Fruit fly (Drosophila melanogaster) whole organism, embryonic: ENCODE measurements around the gene Crz.

ENCODE experiments used
- CG10267 ChIP-seq: fragments of 200-800 bp; sonication (Bioruptor generic); optimal IDR thresholded peaks from 2 replicates; lab custom pipeline; 2018; ENCODE audit warnings: missing biosample characterization, mild to moderate bottlenecking, missing genetic modification characterization, moderate library complexity
- CG10431 ChIP-seq: fragments of 200-800 bp; sonication (Bioruptor generic); optimal IDR thresholded peaks from 3 replicates; lab custom pipeline; 2018; ENCODE audit warnings: missing biosample characterization, mild to moderate bottlenecking, missing genetic modification characterization
- CG12071 ChIP-seq: fragments of 200-800 bp; sonication (Bioruptor generic); optimal IDR thresholded peaks from 3 replicates; lab custom pipeline; 2018; ENCODE audit warnings: missing biosample characterization, mild to moderate bottlenecking, missing genetic modification characterization
- CG12219 ChIP-seq: fragments of 200-800 bp; sonication (Bioruptor generic); optimal IDR thresholded peaks from 3 replicates; lab custom pipeline; 2018; ENCODE audit warnings: missing biosample characterization, mild to moderate bottlenecking, missing genetic modification characterization
- CG12769 ChIP-seq: fragments of 200-800 bp; sonication (Bioruptor generic); optimal IDR thresholded peaks from 2 replicates; lab custom pipeline; 2019; ENCODE audit warnings: missing biosample characterization, mild to moderate bottlenecking, missing genetic modification characterization, moderate library complexity
- CG14050 ChIP-seq: fragments of 200-800 bp; sonication (Bioruptor generic); IDR thresholded peaks from 3 replicates; pipeline ENCODE4 v1.3.6; 2022; ENCODE audit warnings: missing biosample characterization, missing genetic modification characterization
- CG15601 ChIP-seq: fragments of 200-800 bp; sonication (Bioruptor generic); optimal IDR thresholded peaks from 3 replicates; lab custom pipeline; 2019; ENCODE audit warnings: missing biosample characterization, mild to moderate bottlenecking, missing genetic modification characterization, moderate library complexity
- CG15696 ChIP-seq: fragments of 200-800 bp; sonication (Bioruptor generic); optimal IDR thresholded peaks from 2 replicates; lab custom pipeline; 2019; ENCODE audit warnings: missing biosample characterization, mild to moderate bottlenecking, missing genetic modification characterization, moderate library complexity
- CG17385 ChIP-seq: fragments of 200-800 bp; sonication (Bioruptor generic); optimal IDR thresholded peaks from 3 replicates; lab custom pipeline; 2018; ENCODE audit warnings: missing biosample characterization, mild to moderate bottlenecking, missing genetic modification characterization
- CG17802 ChIP-seq: fragments of 200-800 bp; sonication (Bioruptor generic); optimal IDR thresholded peaks from 2 replicates; lab custom pipeline; 2018; ENCODE audit warnings: missing biosample characterization, mild to moderate bottlenecking, missing genetic modification characterization, moderate library complexity
- CG18619 ChIP-seq: fragments of 200-800 bp; sonication (Bioruptor generic); optimal IDR thresholded peaks from 3 replicates; lab custom pipeline; 2017; ENCODE audit warnings: missing biosample characterization, mild to moderate bottlenecking, missing genetic modification characterization
- CG2889 ChIP-seq: fragments of 200-800 bp; sonication (Bioruptor generic); IDR thresholded peaks from 3 replicates; pipeline ENCODE4 v1.3.6; 2022; ENCODE audit warnings: missing biosample characterization, missing genetic modification characterization
- CG31388 ChIP-seq: fragments of 200-800 bp; sonication (Bioruptor generic); optimal IDR thresholded peaks from 2 replicates; lab custom pipeline; 2016; ENCODE audit warnings: missing biosample characterization, missing genetic modification characterization
- CG31441 ChIP-seq: fragments of 200-800 bp; sonication (Bioruptor generic); IDR thresholded peaks from 2 replicates; pipeline ENCODE4 v1.3.6; 2022; ENCODE audit warnings: missing biosample characterization, missing genetic modification characterization
- CG3281 ChIP-seq: fragments of 200-800 bp; sonication (Bioruptor generic); optimal IDR thresholded peaks from 3 replicates; lab custom pipeline; 2017; ENCODE audit warnings: missing biosample characterization, mild to moderate bottlenecking, missing genetic modification characterization
- CG33557 ChIP-seq: fragments of 200-800 bp; sonication (Bioruptor generic); optimal IDR thresholded peaks from 2 replicates; lab custom pipeline; 2019; ENCODE audit warnings: missing biosample characterization, mild to moderate bottlenecking, missing genetic modification characterization, moderate library complexity
- CG4617 ChIP-seq: fragments of 200-800 bp; sonication (Bioruptor generic); optimal IDR thresholded peaks from 3 replicates; lab custom pipeline; 2016; ENCODE audit warnings: missing biosample characterization, missing genetic modification characterization, borderline replicate concordance
- CG8281 ChIP-seq: fragments of 200-800 bp; sonication (Bioruptor generic); optimal IDR thresholded peaks from 2 replicates; lab custom pipeline; 2018; ENCODE audit warnings: missing biosample characterization, mild to moderate bottlenecking, missing genetic modification characterization, moderate library complexity
- CG8359 ChIP-seq: fragments of 200-800 bp; sonication (Bioruptor generic); optimal IDR thresholded peaks from 2 replicates; lab custom pipeline; 2017; ENCODE audit warnings: missing biosample characterization, mild to moderate bottlenecking, missing genetic modification characterization, borderline replicate concordance
- CG8924 ChIP-seq: fragments of 200-800 bp; optimal IDR thresholded peaks from 3 replicates; lab custom pipeline; 2019; ENCODE audit warnings: missing biosample characterization, mild to moderate bottlenecking, missing genetic modification characterization, moderate library complexity
- Chrac-16 ChIP-seq: fragments of 200-800 bp; sonication (Bioruptor generic); optimal IDR thresholded peaks from 3 replicates; lab custom pipeline; 2016; ENCODE audit warnings: missing biosample characterization, missing genetic modification characterization
- CrebB ChIP-seq: fragments of 200-800 bp; sonication (Bioruptor generic); optimal IDR thresholded peaks from 3 replicates; lab custom pipeline; 2018; ENCODE audit warnings: missing biosample characterization, mild to moderate bottlenecking, missing genetic modification characterization
- E2f1 ChIP-seq: fragments of 200-800 bp; sonication (Bioruptor generic); IDR thresholded peaks from 2 replicates; pipeline ENCODE4 v1.3.6; 2022; ENCODE audit warnings: missing biosample characterization, missing genetic modification characterization
- Ets65A ChIP-seq: fragments of 200-800 bp; sonication (Bioruptor generic); peaks from one replicate; lab custom pipeline; 2016; ENCODE audit warnings: missing biosample characterization, missing genetic modification characterization
- Hr39 ChIP-seq: fragments of >200 bp; optimal IDR thresholded peaks from 2 replicates; lab custom pipeline; 2017
- Hr78 ChIP-seq, 2 experiments: fragments of 200-800 bp in 1 of 2; fragments of >200 bp in 1 of 2; sonication (Bioruptor generic) in 1 of 2; optimal IDR thresholded peaks; 2 replicates each; lab custom pipeline; 2017 to 2019; ENCODE audit warnings: missing biosample characterization in 2 of 2, missing genetic modification characterization in 2 of 2, mild to moderate bottlenecking in 1 of 2, moderate library complexity in 1 of 2
- Jarid2 ChIP-seq: fragments of 200-800 bp; sonication (Bioruptor generic); optimal IDR thresholded peaks from 3 replicates; lab custom pipeline; 2017; ENCODE audit warnings: mild to moderate bottlenecking, missing biosample characterization, missing genetic modification reagents, missing genetic modification characterization
- Lhr ChIP-seq: fragments of 200-800 bp; sonication (Bioruptor generic); optimal IDR thresholded peaks from 3 replicates; lab custom pipeline; 2017; ENCODE audit warnings: mild to moderate bottlenecking, missing biosample characterization, missing genetic modification reagents, missing genetic modification characterization
- MTF-1 ChIP-seq: fragments of 200-800 bp; sonication (Bioruptor generic); optimal IDR thresholded peaks from 2 replicates; lab custom pipeline; 2018; ENCODE audit warnings: missing biosample characterization, mild to moderate bottlenecking, missing genetic modification characterization, borderline replicate concordance
- NC2β ChIP-seq: fragments of 200-800 bp; sonication (Bioruptor generic); optimal IDR thresholded peaks from 2 replicates; lab custom pipeline; 2016; ENCODE audit warnings: missing biosample characterization, missing genetic modification characterization
- Sox100B ChIP-seq: fragments of 200-800 bp; sonication (Bioruptor generic); optimal IDR thresholded peaks from 3 replicates; lab custom pipeline; 2018; ENCODE audit warnings: missing biosample characterization, mild to moderate bottlenecking, missing genetic modification characterization
- Spps ChIP-seq: fragments of 200-800 bp; sonication (Bioruptor generic); optimal IDR thresholded peaks from 2 replicates; lab custom pipeline; 2018; ENCODE audit warnings: missing biosample characterization, mild to moderate bottlenecking, missing genetic modification characterization
- abd-A ChIP-seq: fragments of 200-800 bp; sonication (Bioruptor generic); optimal IDR thresholded peaks from 3 replicates; lab custom pipeline; 2019; ENCODE audit warnings: missing biosample characterization, mild to moderate bottlenecking, missing genetic modification characterization, moderate library complexity
- al ChIP-seq: fragments of 200-800 bp; sonication (Bioruptor generic); IDR thresholded peaks from 2 replicates; pipeline ENCODE4 v1.3.6; 2022; ENCODE audit warnings: missing biosample characterization, missing genetic modification characterization
- bbx ChIP-seq: fragments of 200-800 bp; sonication (Bioruptor generic); IDR thresholded peaks from 2 replicates; pipeline ENCODE4 v1.3.6; 2022; ENCODE audit warnings: missing biosample characterization, missing genetic modification characterization; ENCODE audit not compliant: partially characterized antibody
- chm ChIP-seq: fragments of 200-800 bp; sonication (Bioruptor generic); IDR thresholded peaks from 2 replicates; pipeline ENCODE4 v1.3.6; 2022; ENCODE audit warnings: missing biosample characterization, missing genetic modification characterization
- crol ChIP-seq: fragments of 200-800 bp; sonication (Bioruptor generic); IDR thresholded peaks from 2 replicates; pipeline ENCODE4 v1.3.6; 2022; ENCODE audit warnings: missing biosample characterization, missing genetic modification characterization
- ewg ChIP-seq: fragments of 200-800 bp; sonication (Bioruptor generic); optimal IDR thresholded peaks from 3 replicates; lab custom pipeline; 2017; ENCODE audit warnings: mild to moderate bottlenecking, missing biosample characterization, missing genetic modification reagents, missing genetic modification characterization
- exex ChIP-seq: fragments of 200-800 bp; sonication (Bioruptor generic); optimal IDR thresholded peaks from 4 replicates; lab custom pipeline; 2018; ENCODE audit warnings: missing biosample characterization, mild to moderate bottlenecking, missing genetic modification characterization, moderate library complexity
- grn ChIP-seq: fragments of 200-800 bp; sonication (Bioruptor generic); optimal IDR thresholded peaks from 3 replicates; lab custom pipeline; 2017; ENCODE audit warnings: missing biosample characterization, missing genetic modification characterization
- kah ChIP-seq: fragments of 200-800 bp; sonication (Bioruptor generic); optimal IDR thresholded peaks from 2 replicates; lab custom pipeline; 2018; ENCODE audit warnings: missing biosample characterization, mild to moderate bottlenecking, missing genetic modification characterization
- kni ChIP-seq: fragments of 200-800 bp; sonication (Bioruptor generic); optimal IDR thresholded peaks from 3 replicates; lab custom pipeline; 2017; ENCODE audit warnings: mild to moderate bottlenecking, missing biosample characterization, missing genetic modification reagents, missing genetic modification characterization
- odd ChIP-seq: fragments of 200-800 bp; sonication (Bioruptor generic); optimal IDR thresholded peaks from 2 replicates; lab custom pipeline; 2017; ENCODE audit warnings: missing biosample characterization, mild to moderate bottlenecking, missing genetic modification characterization
- pfk ChIP-seq: fragments of 200-800 bp; sonication (Bioruptor generic); optimal IDR thresholded peaks from 2 replicates; lab custom pipeline; 2018; ENCODE audit warnings: missing biosample characterization, mild to moderate bottlenecking, missing genetic modification characterization, moderate library complexity
- sna ChIP-seq: fragments of 200-800 bp; sonication (Bioruptor generic); IDR thresholded peaks from 2 replicates; pipeline ENCODE4 v1.3.6; 2022; ENCODE audit warnings: missing biosample characterization, missing genetic modification characterization; ENCODE audit not compliant: partially characterized antibody
- sqz ChIP-seq: fragments of 200-800 bp; sonication (Bioruptor generic); optimal IDR thresholded peaks from 3 replicates; lab custom pipeline; 2018; ENCODE audit warnings: missing biosample characterization, mild to moderate bottlenecking, missing genetic modification characterization

Gene Crz

dm6 chr3R:14298078-14298896, 16.4 kb upstream of the Crz start (continued):
- TF ChIP-seq CG17802 (tag; lab: Kevin White, UChicago), result no peak
- TF ChIP-seq bbx (GFP tag; lab: Robert Waterston, UW), result 0 out of 2 replicates have a peak, but pooled peaks have one; percentile 22
- no peak for TF ChIP-seq al (GFP tag; lab: Robert Waterston, UW)
- peak; percentile 2 for TF ChIP-seq CG12769
- peak; percentile 17 for TF ChIP-seq CG10267
- TF ChIP-seq sna (GFP tag; lab: Robert Waterston, UW), result 0 out of 2 replicates have a peak, but pooled peaks have one; percentile 27
- peak; percentile 82 for TF ChIP-seq CG4617 (GFP tag; lab: Kevin White, UChicago)
- TF ChIP-seq Hr39 (lab: Kevin White, UChicago), result no peak
- no peak for TF ChIP-seq E2f1 (GFP tag; lab: Robert Waterston, UW)
- no peak for TF ChIP-seq CG18619 (GFP tag; lab: Kevin White, UChicago)
- no peak for TF ChIP-seq grn

dm6 chr3R:14299891-14300290, 14.8 kb upstream of the Crz start:
- TF ChIP-seq CG8281 (tag; lab: Kevin White, UChicago) (peak; percentile 44), CG2889 (0 out of 3 replicates have a peak, but pooled peaks have one; percentile 9), Chrac-16 (GFP tag; lab: Kevin White, UChicago) (no peak), Hr78 (GFP tag; optimal IDR thresholded peaks at IDR 0.05; lab: Kevin White, UChicago) (peak in 1 of 2 experiments; percentile 49), sqz (GFP tag; lab: Kevin White, UChicago) (peak; percentile 60), Jarid2 (peak; percentile 27), abd-A (no peak), CG14050 (GFP tag; lab: Robert Waterston, UW) (no peak), NC2β (GFP tag; lab: Kevin White, UChicago) (peak; percentile 30), Sox100B (GFP tag; lab: Kevin White, UChicago) (peak; percentile 65), chm (GFP tag; lab: Robert Waterston, UW) (peak; percentile 43; the same call in 1 of the 2 replicates), kah (GFP tag; lab: Kevin White, UChicago) (peak; percentile 14), CG12071 (peak; percentile 80), crol (GFP tag; lab: Robert Waterston, UW) (no peak), Spps (tag; lab: Kevin White, UChicago) (peak; percentile 31), CG31388 (no peak), MTF-1 (GFP tag; lab: Kevin White, UChicago) (peak; percentile 57), CG33557 (GFP tag; lab: Kevin White, UChicago) (peak; percentile 21), CG12219 (GFP tag; lab: Kevin White, UChicago) (peak; percentile 37), CG15696 (peak; percentile 37), CG31441 (0 out of 2 replicates have a peak, but pooled peaks have one; percentile 26), kni (GFP tag; lab: Kevin White, UChicago) (peak; percentile 87), Ets65A (GFP tag; lab: Kevin White, UChicago) (no peak), Lhr (no peak), CG15601 (tag; lab: Kevin White, UChicago) (peak; percentile 43), CG17385 (GFP tag; lab: Kevin White, UChicago) (peak; percentile 26), CrebB (peak; percentile 16), pfk (no peak), CG10431 (GFP tag; lab: Kevin White, UChicago) (peak; percentile 47), CG8924 (tag; lab: Kevin White, UChicago) (peak; percentile 9), ewg (GFP tag; lab: Kevin White, UChicago) (peak; percentile 17), CG3281 (GFP tag; lab: Kevin White, UChicago) (peak; percentile 13), odd (GFP tag; lab: Kevin White, UChicago) (peak; percentile 50), CG12769 (no peak), CG8359 (GFP tag; lab: Kevin White, UChicago) (peak; percentile 23), exex (tag; lab: Kevin White, UChicago) (peak; percentile 0)
